Fruit fly (Drosophila melanogaster): ENCODE measurements around the gene GILT2.

The GILT2 gene

dm6 chr3R:23709508-23710208 lies 31.0 kb downstream of the GILT2 start, which contains the start of gene CG10301 (continued):
- TF ChIP-seq CG2678 (tag; optimal IDR thresholded peaks at IDR 0.05) (peak; percentile 51), slbo (GFP tag; IDR thresholded peaks at IDR 0.05) (peak; percentile 27; the same call in 1 of the 2 replicates), wek (GFP tag; optimal IDR thresholded peaks at IDR 0.05) (peak; percentile 10), dysf (GFP tag; IDR thresholded peaks at IDR 0.05) (peak; percentile 62; the same call in 2 of the 3 replicates), stc (GFP tag; IDR thresholded peaks at IDR 0.05) (no peak), prd (optimal IDR thresholded peaks at IDR 0.05) (no peak), prd (GFP tag; IDR thresholded peaks at IDR 0.05) (peak; percentile 86), GATAe (GFP tag; conservative IDR thresholded peaks at IDR 0.05) (0 out of 2 replicates have a peak, but pooled peaks have one; percentile 19), otp (GFP tag; IDR thresholded peaks at IDR 0.05) (peak; percentile 69; the same call in 2 of the 3 replicates), gsb-n (tag; optimal IDR thresholded peaks at IDR 0.05) (peak; percentile 48), Lim3 (GFP tag; IDR thresholded peaks at IDR 0.05) (no peak), CG6689 (GFP tag; IDR thresholded peaks at IDR 0.05) (peak; percentile 59), yki (optimal IDR thresholded peaks at IDR 0.05) (no peak), Blimp-1 (GFP tag; optimal IDR thresholded peaks at IDR 0.05) (peak; percentile 67), Spps (tag; optimal IDR thresholded peaks at IDR 0.05) (peak; percentile 28), CG17361 (GFP tag; IDR thresholded peaks at IDR 0.05) (peak; percentile 63), zfh1 (GFP tag; IDR thresholded peaks at IDR 0.05) (peak; percentile 88), Abd-B (GFP tag; optimal IDR thresholded peaks at IDR 0.05) (peak; percentile 43), CG10366 (GFP tag; IDR thresholded peaks at IDR 0.05) (peak; percentile 53), Aef1 (GFP tag; IDR thresholded peaks at IDR 0.05) (no peak; the same call in 2 of the 3 replicates), CG9215 (GFP tag; IDR thresholded peaks at IDR 0.05) (no peak), crp (GFP tag; optimal IDR thresholded peaks at IDR 0.05) (peak in 1 of 2 experiments; percentile 1), Usf (GFP tag; optimal IDR thresholded peaks at IDR 0.05) (peak; percentile 44), Neu2 (GFP tag; optimal IDR thresholded peaks at IDR 0.05; ENCODE audit: borderline replicate concordance) (no peak), Atf6 (GFP tag; IDR thresholded peaks at IDR 0.05) (no peak), tio (GFP tag; optimal IDR thresholded peaks at IDR 0.05) (peak; percentile 52), Doc3 (GFP tag; IDR thresholded peaks at IDR 0.05; ENCODE audit: partially characterized antibody) (no peak), CG43689 (GFP tag; IDR thresholded peaks at IDR 0.05) (no peak), CG18476 (GFP tag; optimal IDR thresholded peaks at IDR 0.05) (peak; percentile 32), ind (GFP tag; optimal IDR thresholded peaks at IDR 0.05) (peak; percentile 20), tll (GFP tag; optimal IDR thresholded peaks at IDR 0.05) (no peak), BtbVII (GFP tag; optimal IDR thresholded peaks at IDR 0.05) (no peak), MESR4 (GFP tag; optimal IDR thresholded peaks at IDR 0.05) (no peak), vvl (GFP tag; IDR thresholded peaks at IDR 0.05) (peak; percentile 71), CG5180 (GFP tag; optimal IDR thresholded peaks at IDR 0.05) (peak; percentile 1), CG8944 (GFP tag; optimal IDR thresholded peaks at IDR 0.05) (peak; percentile 22), Hsf (GFP tag; optimal IDR thresholded peaks at IDR 0.05) (peak; percentile 68), HmgZ (tag; optimal IDR thresholded peaks at IDR 0.05) (no peak), luna (GFP tag; optimal IDR thresholded peaks at IDR 0.05) (no peak), NK7.1 (GFP tag; optimal IDR thresholded peaks at IDR 0.05) (no peak), org-1 (GFP tag; optimal IDR thresholded peaks at IDR 0.05) (peak; percentile 35), Dbx (GFP tag; IDR thresholded peaks at IDR 0.05) (no peak), mam (GFP tag; optimal IDR thresholded peaks at IDR 0.05) (peak; percentile 13), CG8388 (GFP tag; optimal IDR thresholded peaks at IDR 0.05) (peak; percentile 65), vfl (GFP tag; optimal IDR thresholded peaks at IDR 0.05) (no peak), ATbp (GFP tag; optimal IDR thresholded peaks at IDR 0.05) (peak; percentile 56), CrebB (tag; optimal IDR thresholded peaks at IDR 0.05) (no peak), cato (GFP tag; optimal IDR thresholded peaks at IDR 0.05; ENCODE audit: borderline replicate concordance) (peak; percentile 40), chn (GFP tag; optimal IDR thresholded peaks at IDR 0.05) (peak; percentile 44), ems (GFP tag; optimal IDR thresholded peaks at IDR 0.05) (peak; percentile 24)
